Fruit fly (Drosophila melanogaster): ENCODE results near the gene Poxm.
A peak's percentile ranks its signal among the peaks of the same experiment; 100 is the strongest.

The Poxm gene

DNA sequence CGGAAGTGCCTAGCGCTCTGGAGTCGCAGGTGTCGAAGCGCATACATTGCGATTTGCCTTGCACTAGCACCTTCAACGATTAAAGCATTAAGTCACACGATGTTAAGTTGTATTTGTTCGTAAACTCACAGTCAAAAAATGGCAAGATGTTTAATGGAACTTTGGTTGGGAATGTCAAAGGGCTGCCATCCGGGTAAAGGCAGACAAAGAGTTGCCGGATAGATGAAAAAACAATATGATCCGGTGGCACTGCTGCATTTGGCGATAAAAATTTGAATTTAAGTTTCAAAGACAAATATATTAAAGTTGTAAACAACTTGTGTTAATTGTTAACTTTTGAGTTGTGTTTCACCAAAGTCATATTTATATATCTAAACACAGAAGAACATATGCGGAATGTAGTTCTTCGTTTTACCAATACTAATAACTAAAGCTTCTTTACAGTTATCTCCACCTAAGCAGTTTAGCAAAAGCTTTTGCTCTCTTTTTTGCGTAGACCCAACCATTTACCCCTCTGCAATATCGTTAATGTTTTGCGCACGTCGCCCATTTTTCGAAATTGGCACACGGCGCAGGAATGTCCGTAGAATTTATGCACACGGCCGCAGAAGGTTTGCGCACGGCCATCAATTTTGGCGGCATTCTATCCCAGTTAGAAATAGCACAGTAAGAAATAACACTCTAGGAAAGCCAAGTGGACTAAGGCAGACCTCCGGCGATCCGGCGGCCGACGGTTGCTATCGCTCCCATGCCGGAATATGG, 17.1 kb downstream of the Poxm start, which contains the start of gene Coq2:
Gene Coq2 (minus strand): TSS at position 200 of the 762 bp plus-strand sequence.
- TF ChIP-seq CG6163 (GFP tag; IDR thresholded peaks at IDR 0.05) = peak; percentile 30; the same call in 1 of the 3 replicates
- TF ChIP-seq Ets21C (GFP tag; optimal IDR thresholded peaks at IDR 0.05) = no peak
- no peak for TF ChIP-seq CG8632 (GFP tag; optimal IDR thresholded peaks at IDR 0.05)
- no peak for TF ChIP-seq Sox102F (GFP tag; optimal IDR thresholded peaks at IDR 0.05)
- TF ChIP-seq acj6 (GFP tag; optimal IDR thresholded peaks at IDR 0.05) = no peak
- TF ChIP-seq esn (GFP tag; optimal IDR thresholded peaks at IDR 0.05) = peak; percentile 11

DNA sequence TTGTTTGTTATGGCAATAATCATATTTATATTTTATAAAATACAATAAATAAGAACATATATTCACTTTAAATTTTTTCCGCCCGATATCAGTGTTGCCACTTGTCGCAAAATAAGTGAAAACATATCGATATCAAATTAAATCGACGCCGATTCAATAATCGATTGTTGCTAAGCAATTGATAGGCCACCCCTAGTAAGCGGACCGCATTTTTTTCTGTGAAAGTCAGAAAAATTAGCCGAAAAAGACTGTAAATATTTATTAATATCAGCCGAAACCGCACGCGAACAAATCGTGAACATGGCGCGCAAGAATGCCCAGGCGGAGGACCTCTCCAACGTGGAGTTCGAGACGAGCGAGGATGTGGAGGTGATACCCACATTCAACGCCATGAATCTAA, 20.6 kb downstream of the Poxm start, which contains the start of gene CG7483:
Gene CG7483 (plus strand): TSS at position 171 of the 400 bp plus-strand sequence.
- TF ChIP-seq Hr39 (GFP tag; optimal IDR thresholded peaks at IDR 0.05) (no peak), Eip78C (GFP tag) (peak; percentile 52)

- TF ChIP-seq fkh (GFP tag; optimal IDR thresholded peaks at IDR 0.05) = no peak
- no peak for TF ChIP-seq pdm3 (GFP tag; optimal IDR thresholded peaks at IDR 0.05)
- no peak for TF ChIP-seq Eip93F (GFP tag; optimal IDR thresholded peaks at IDR 0.05)
- TF ChIP-seq CG7368 (GFP tag; optimal IDR thresholded peaks at IDR 0.05) = no peak
- TF ChIP-seq CG10669 (GFP tag; optimal IDR thresholded peaks at IDR 0.05) = no peak
- TF ChIP-seq CG10631 (GFP tag; optimal IDR thresholded peaks at IDR 0.05) = no peak
Observed at dm6 chr3R:8312037-8312436, 21.6 kb downstream of the Poxm start, which contains the start of the genes CG11694 and CG11698. CG11694 (minus strand) TSS chr3R:8312137. CG11698 (plus strand) TSS chr3R:8312188.

DNA sequence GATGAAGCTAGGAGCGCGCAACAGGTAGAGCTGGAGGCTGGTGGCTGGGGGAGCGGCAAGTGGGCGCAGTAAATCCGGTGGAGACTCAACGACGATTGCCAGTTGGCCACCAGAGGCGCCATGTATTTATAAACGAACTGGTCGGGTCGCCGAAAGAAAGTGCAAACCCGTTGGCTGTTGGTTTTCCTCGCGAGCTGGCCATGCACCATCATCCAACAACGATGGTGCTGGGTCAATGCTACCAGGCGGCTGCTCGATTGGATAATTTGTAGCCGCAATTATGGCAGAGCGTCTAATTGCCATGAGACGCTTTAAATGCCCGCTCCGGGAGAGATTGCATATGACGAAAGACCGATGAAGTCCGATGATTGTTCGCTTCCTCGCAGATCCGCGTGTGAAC, 22.9 kb downstream of the Poxm start, which contains the start of gene CG11693:
Gene CG11693 (minus strand): TSS at position 101 of the 400 bp plus-strand sequence.
- TF ChIP-seq Ets96B (tag; optimal IDR thresholded peaks at IDR 0.05) (no peak), CG7368 (GFP tag; optimal IDR thresholded peaks at IDR 0.05) (no peak), acj6 (GFP tag; optimal IDR thresholded peaks at IDR 0.05) (no peak), esn (GFP tag; optimal IDR thresholded peaks at IDR 0.05) (no peak), CG34406 (GFP tag; optimal IDR thresholded peaks at IDR 0.05) (no peak), Hr39 (GFP tag; optimal IDR thresholded peaks at IDR 0.05) (no peak), CG6276 (GFP tag; optimal IDR thresholded peaks at IDR 0.05) (no peak), Met (GFP tag; optimal IDR thresholded peaks at IDR 0.05) (no peak), svp (GFP tag) (no peak), Sox102F (GFP tag; optimal IDR thresholded peaks at IDR 0.05) (no peak), Hr4 (GFP tag; optimal IDR thresholded peaks at IDR 0.05) (no peak), CG16779 (tag; optimal IDR thresholded peaks at IDR 0.05) (no peak), CG6854 (GFP tag; optimal IDR thresholded peaks at IDR 0.05) (no peak), ss (GFP tag; optimal IDR thresholded peaks at IDR 0.05) (no peak), CG32006 (GFP tag; optimal IDR thresholded peaks at IDR 0.05) (no peak), Ets21C (GFP tag; optimal IDR thresholded peaks at IDR 0.05) (no peak), lz (GFP tag; optimal IDR thresholded peaks at IDR 0.05) (no peak), eg (GFP tag; IDR thresholded peaks at IDR 0.05) (no peak), Gug (GFP tag; IDR thresholded peaks at IDR 0.05) (no peak)

dm6 chr3R:8308515-8308959, 25.1 kb downstream of the Poxm start, which contains the start of gene tex:
tex (minus strand) TSS chr3R:8308645.
- TF ChIP-seq fkh (GFP tag; optimal IDR thresholded peaks at IDR 0.05) (peak; percentile 72), CG10669 (GFP tag; optimal IDR thresholded peaks at IDR 0.05) (no peak), Eip78C (GFP tag) (peak; percentile 34), CG34406 (GFP tag; optimal IDR thresholded peaks at IDR 0.05) (no peak), CG6854 (GFP tag; optimal IDR thresholded peaks at IDR 0.05) (no peak)

DNA sequence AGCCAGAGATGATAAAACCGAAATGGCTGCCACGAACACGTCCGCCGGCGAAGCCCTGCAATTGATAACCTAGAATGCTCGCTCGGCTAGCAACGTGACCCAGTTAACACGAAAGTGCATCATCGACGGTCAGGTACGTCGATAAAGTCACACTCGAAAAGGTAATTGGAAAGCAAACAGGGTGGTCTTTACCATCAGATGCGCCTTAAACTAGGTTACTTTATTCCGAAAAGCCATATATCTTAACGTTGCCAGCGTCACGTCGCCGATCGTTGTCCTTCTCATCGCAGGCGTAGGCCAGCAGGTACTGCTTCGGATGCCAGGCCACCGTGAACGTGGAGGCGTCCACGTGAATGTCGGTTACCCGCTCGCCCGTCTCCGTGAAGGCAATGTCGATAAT, 26.3 kb downstream of the Poxm start:
- TF ChIP-seq net (GFP tag; optimal IDR thresholded peaks at IDR 0.05) (no peak), Hr39 (GFP tag; optimal IDR thresholded peaks at IDR 0.05) (no peak), CG8319 (GFP tag; optimal IDR thresholded peaks at IDR 0.05) (no peak), Ets96B (tag; optimal IDR thresholded peaks at IDR 0.05) (no peak), salr (GFP tag; optimal IDR thresholded peaks at IDR 0.05) (no peak), Gug (GFP tag; IDR thresholded peaks at IDR 0.05) (no peak), CG6792 (GFP tag; optimal IDR thresholded peaks at IDR 0.05) (no peak), CG8119 (GFP tag; IDR thresholded peaks at IDR 0.05) (no peak), CG4318 (GFP tag; optimal IDR thresholded peaks at IDR 0.05) (no peak)

Measured in whole organism, prepupa.